Worm (Caenorhabditis elegans): ENCODE results near the gene wrt-9.

DNA sequence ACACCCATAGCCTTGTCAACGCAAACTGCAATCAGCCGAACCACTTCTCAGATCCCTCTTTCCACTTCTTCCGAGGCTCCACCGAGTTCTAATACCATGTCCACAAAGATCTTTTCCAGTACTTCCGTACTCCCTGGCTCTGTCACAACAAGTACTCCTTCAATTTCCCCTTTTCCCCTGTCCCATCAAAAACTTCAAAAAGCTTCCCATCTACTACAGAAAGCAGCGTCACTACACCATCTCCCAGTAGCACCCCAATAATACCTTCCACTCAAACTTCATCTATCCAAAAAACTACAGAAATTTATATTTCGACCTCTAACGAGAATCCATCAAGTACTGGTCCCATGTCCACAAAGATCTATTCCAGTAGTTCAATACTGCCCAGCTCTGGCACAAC lies 19.5 kb upstream of the wrt-9 start:
- no peak for TF ChIP-seq lin-35 (GFP tag; optimal IDR thresholded peaks at IDR 0.05)
- no peak for TF ChIP-seq C17E4.6 (GFP tag; IDR thresholded peaks at IDR 0.05)
- no peak for TF ChIP-seq C06A6.2 (GFP tag; conservative IDR thresholded peaks at IDR 0.05)

All from whole organism, young adult.